Worm (Caenorhabditis elegans) whole organism, L4/young adult: Measurements from ENCODE around the gene K09E9.7.

Experiments used
- W03F9.2 ChIP-seq: fragments of 150-350 bp; optimal IDR thresholded peaks from 2 replicates; lab custom pipeline; 2014; ENCODE audit warnings: missing biosample characterization, missing genetic modification characterization
- dao-5 ChIP-seq: sonication (generic microtip); optimal IDR thresholded peaks from 2 replicates; lab custom pipeline; 2016; ENCODE audit warnings: missing genotype, missing genetic modification characterization, moderate library complexity, missing compliant biosample characterization
- him-1 ChIP-seq: sonication (generic microtip); optimal IDR thresholded peaks from 2 replicates; lab custom pipeline; 2016; ENCODE audit warnings: missing genotype, missing genetic modification reagents, missing genetic modification characterization, missing compliant biosample characterization

ce11 chrX:15609698-15610097, 31.0 kb upstream of the K09E9.7 start:
- TF ChIP-seq dao-5 (tag; lab: Kevin White, UChicago) (no peak), him-1 (tag; lab: Kevin White, UChicago) (no peak), W03F9.2 (tag; lab: Kevin White, UChicago) (no peak)
